Fruit fly (Drosophila melanogaster) whole organism, embryonic: ENCODE measurements around the gene PGRP-LF.
A peak's percentile ranks its signal among the peaks of the same experiment; 100 is the strongest.

Source experiments
- B-H2 ChIP-seq: fragments of 200-800 bp; sonication (Bioruptor generic); optimal IDR thresholded peaks from 2 replicates; lab custom pipeline; 2018; ENCODE audit warnings: missing biosample characterization, mild to moderate bottlenecking, missing genetic modification characterization
- Blimp-1 ChIP-seq: fragments of 200-800 bp; sonication (Bioruptor generic); optimal IDR thresholded peaks from 3 replicates; lab custom pipeline; 2018; ENCODE audit warnings: missing biosample characterization, missing genetic modification characterization, mild to moderate bottlenecking, moderate library complexity, missing genetic modification reagents
- CG10543 ChIP-seq: fragments of 200-800 bp; sonication (Bioruptor generic); optimal IDR thresholded peaks from 3 replicates; lab custom pipeline; 2017; ENCODE audit warnings: missing biosample characterization, mild to moderate bottlenecking, missing genetic modification characterization, moderate library complexity
- CG10565 ChIP-seq: fragments of 200-800 bp; sonication (Bioruptor generic); optimal IDR thresholded peaks from 3 replicates; lab custom pipeline; 2016; ENCODE audit warnings: missing biosample characterization, mild to moderate bottlenecking, missing genetic modification characterization
- CG12219 ChIP-seq: fragments of 200-800 bp; sonication (Bioruptor generic); optimal IDR thresholded peaks from 3 replicates; lab custom pipeline; 2018; ENCODE audit warnings: missing biosample characterization, mild to moderate bottlenecking, missing genetic modification characterization
- CG12659 ChIP-seq: fragments of 200-800 bp; sonication (Bioruptor generic); optimal IDR thresholded peaks from 3 replicates; lab custom pipeline; 2017; ENCODE audit warnings: mild to moderate bottlenecking, missing biosample characterization, missing genetic modification reagents, missing genetic modification characterization
- CG14965 ChIP-seq: fragments of 200-800 bp; sonication (Bioruptor generic); optimal IDR thresholded peaks from 2 replicates; lab custom pipeline; 2016; ENCODE audit warnings: missing biosample characterization, missing genetic modification characterization, borderline replicate concordance
- CG15269 ChIP-seq: fragments of 200-800 bp; sonication (Bioruptor generic); optimal IDR thresholded peaks from 2 replicates; lab custom pipeline; 2018; ENCODE audit warnings: missing biosample characterization, mild to moderate bottlenecking, missing genetic modification characterization, moderate library complexity
- CG17186 ChIP-seq: fragments of 200-800 bp; sonication (Bioruptor generic); optimal IDR thresholded peaks from 3 replicates; lab custom pipeline; 2017; ENCODE audit warnings: missing biosample characterization, missing genetic modification reagents, missing genetic modification characterization
- CG18011 ChIP-seq: fragments of 200-800 bp; sonication (Bioruptor generic); optimal IDR thresholded peaks from 2 replicates; lab custom pipeline; 2017; ENCODE audit warnings: missing biosample characterization, missing genetic modification characterization, mild to moderate bottlenecking, moderate library complexity, missing genotype
- CG33557 ChIP-seq: fragments of 200-800 bp; sonication (Bioruptor generic); optimal IDR thresholded peaks from 2 replicates; lab custom pipeline; 2019; ENCODE audit warnings: missing biosample characterization, mild to moderate bottlenecking, missing genetic modification characterization, moderate library complexity
- CG34422 ChIP-seq: fragments of 200-800 bp; sonication (Bioruptor generic); IDR thresholded peaks from 3 replicates; pipeline ENCODE4 v1.3.6; 2022; ENCODE audit warnings: missing biosample characterization, missing genetic modification characterization
- CG4820 ChIP-seq: fragments of 200-800 bp; sonication (Bioruptor generic); optimal IDR thresholded peaks from 3 replicates; lab custom pipeline; 2016; ENCODE audit warnings: missing biosample characterization, missing genetic modification characterization
- CG6765 ChIP-seq: fragments of 200-800 bp; sonication (Bioruptor generic); optimal IDR thresholded peaks from 3 replicates; lab custom pipeline; 2017; ENCODE audit warnings: missing biosample characterization, mild to moderate bottlenecking, missing genetic modification characterization
- CG7839 ChIP-seq: fragments of 200-800 bp; sonication (Bioruptor generic); optimal IDR thresholded peaks from 3 replicates; lab custom pipeline; 2018; ENCODE audit warnings: missing biosample characterization, mild to moderate bottlenecking, missing genetic modification characterization, moderate library complexity
- Deaf1 ChIP-seq: fragments of 200-800 bp; optimal IDR thresholded peaks from 3 replicates; lab custom pipeline; 2019; ENCODE audit warnings: missing biosample characterization, mild to moderate bottlenecking, missing genetic modification characterization, moderate library complexity
- Dek ChIP-seq: fragments of 200-800 bp; sonication (Bioruptor generic); optimal IDR thresholded peaks from 3 replicates; lab custom pipeline; 2019; ENCODE audit warnings: missing biosample characterization, mild to moderate bottlenecking, missing genetic modification characterization, moderate library complexity
- Doc2 ChIP-seq: fragments of 200-800 bp; sonication (Bioruptor generic); IDR thresholded peaks from 2 replicates; pipeline ENCODE4 v1.3.6; 2022; ENCODE audit warnings: missing biosample characterization, missing genetic modification characterization
- Drgx ChIP-seq: fragments of 200-800 bp; sonication (Bioruptor generic); IDR thresholded peaks from 2 replicates; pipeline ENCODE4 v1.3.6; 2022; ENCODE audit warnings: missing biosample characterization, missing genetic modification characterization
- HLH54F ChIP-seq: fragments of 200-800 bp; sonication (Bioruptor generic); optimal IDR thresholded peaks from 3 replicates; lab custom pipeline; 2016; ENCODE audit warnings: missing biosample characterization, missing genetic modification characterization
- HmgD ChIP-seq: fragments of 200-800 bp; sonication (Bioruptor generic); optimal IDR thresholded peaks from 3 replicates; lab custom pipeline; 2016; ENCODE audit warnings: missing biosample characterization, missing genetic modification characterization
- Lpt ChIP-seq: fragments of >200 bp; optimal IDR thresholded peaks from 2 replicates; lab custom pipeline; 2018; ENCODE audit warnings: missing biosample characterization, missing genetic modification characterization
- Med ChIP-seq: fragments of 200-800 bp; sonication (Bioruptor generic); peaks from one replicate; lab custom pipeline; 2016; ENCODE audit warnings: missing biosample characterization, missing genetic modification characterization, mild to moderate bottlenecking, inconsistent platforms, moderate library complexity
- NK7.1 ChIP-seq: fragments of 200-800 bp; sonication (Bioruptor generic); optimal IDR thresholded peaks from 3 replicates; lab custom pipeline; 2016; ENCODE audit warnings: missing biosample characterization, missing genetic modification characterization
- Nf-YC ChIP-seq: fragments of 200-800 bp; optimal IDR thresholded peaks from 3 replicates; lab custom pipeline; 2019; ENCODE audit warnings: missing biosample characterization, mild to moderate bottlenecking, missing genetic modification characterization, moderate library complexity
- PHDP ChIP-seq: fragments of 200-800 bp; sonication (Bioruptor generic); optimal IDR thresholded peaks from 3 replicates; lab custom pipeline; 2018; ENCODE audit warnings: missing biosample characterization, mild to moderate bottlenecking, missing genetic modification characterization, moderate library complexity
- Poxn ChIP-seq: fragments of 200-800 bp; sonication (Bioruptor generic); IDR thresholded peaks from 2 replicates; pipeline ENCODE4 v1.3.6; 2022; ENCODE audit warnings: missing biosample characterization, missing genetic modification characterization
- corto ChIP-seq: fragments of 200-800 bp; sonication (Bioruptor generic); optimal IDR thresholded peaks from 2 replicates; lab custom pipeline; 2016; ENCODE audit warnings: missing biosample characterization, mild to moderate bottlenecking, missing genetic modification characterization, moderate library complexity
- crp ChIP-seq, 2 experiments: fragments of 200-800 bp; sonication (Bioruptor generic); optimal IDR thresholded peaks; 2 replicates in 1 of 2; 3 replicates in 1 of 2; lab custom pipeline; 2017; ENCODE audit warnings: missing biosample characterization in 2 of 2, missing genetic modification characterization in 2 of 2, mild to moderate bottlenecking in 1 of 2, moderate library complexity in 1 of 2
- ewg ChIP-seq: fragments of 200-800 bp; sonication (Bioruptor generic); optimal IDR thresholded peaks from 3 replicates; lab custom pipeline; 2017; ENCODE audit warnings: mild to moderate bottlenecking, missing biosample characterization, missing genetic modification reagents, missing genetic modification characterization
- fd96Cb ChIP-seq: fragments of 200-800 bp; sonication (Bioruptor generic); optimal IDR thresholded peaks from 2 replicates; lab custom pipeline; 2018; ENCODE audit warnings: missing biosample characterization, mild to moderate bottlenecking, missing genetic modification characterization, moderate library complexity
- gsb-n ChIP-seq: fragments of 200-800 bp; sonication (Bioruptor generic); optimal IDR thresholded peaks from 3 replicates; lab custom pipeline; 2018; ENCODE audit warnings: missing biosample characterization, mild to moderate bottlenecking, missing genetic modification characterization
- lov ChIP-seq, 2 experiments: fragments of 200-800 bp in 1 of 2; fragments of >200 bp in 1 of 2; sonication (Bioruptor generic) in 1 of 2; IDR thresholded peaks in 1 of 2; optimal IDR thresholded peaks in 1 of 2; 2 replicates in 1 of 2; 3 replicates in 1 of 2; pipeline versions ENCODE4 v1.3.6 to Lab custom; 2017 to 2022; ENCODE audit warnings: missing biosample characterization in 1 of 2, missing genetic modification characterization in 1 of 2
- nom ChIP-seq: fragments of 200-800 bp; sonication (Bioruptor generic); optimal IDR thresholded peaks from 2 replicates; lab custom pipeline; 2017; ENCODE audit warnings: missing biosample characterization, missing genetic modification characterization, mild to moderate bottlenecking, moderate library complexity, missing genetic modification reagents
- p53 ChIP-seq: fragments of 200-800 bp; sonication (Bioruptor generic); optimal IDR thresholded peaks from 2 replicates; lab custom pipeline; 2016; ENCODE audit warnings: missing biosample characterization, missing genetic modification characterization
- pan ChIP-seq, 4 experiments: fragments of >200 bp in 3 of 4; fragments of 200-800 bp in 1 of 4; sonication (Bioruptor generic) in 1 of 4; optimal IDR thresholded peaks in 3 of 4; IDR thresholded peaks in 1 of 4; 2 replicates each; pipeline versions ENCODE4 v1.3.6 to Lab custom; 2017 to 2022; ENCODE audit warnings: missing biosample characterization in 2 of 4, missing genetic modification characterization in 2 of 4, mixed read lengths in 1 of 4
- pho ChIP-seq: fragments of 200-800 bp; sonication (Bioruptor generic); optimal IDR thresholded peaks from 2 replicates; lab custom pipeline; 2016; ENCODE audit warnings: missing biosample characterization, missing genetic modification characterization
- sens ChIP-seq: fragments of 200-800 bp; sonication (Bioruptor generic); peaks from one replicate; lab custom pipeline; 2016; ENCODE audit warnings: missing biosample characterization, missing genetic modification characterization
- slp2 ChIP-seq: fragments of 200-800 bp; sonication (Bioruptor generic); optimal IDR thresholded peaks from 2 replicates; lab custom pipeline; 2016; ENCODE audit warnings: missing biosample characterization, missing genetic modification characterization
- twi ChIP-seq: fragments of 200-800 bp; optimal IDR thresholded peaks from 2 replicates; lab custom pipeline; 2019; ENCODE audit warnings: missing biosample characterization, mild to moderate bottlenecking, missing genetic modification characterization, moderate library complexity

PGRP-LF gene

dm6 chr3L:9377198-9378035, 28.0 kb downstream of the PGRP-LF start, which contains the start of gene Hsp26 (continued):
- TF ChIP-seq CG17186 (GFP tag; lab: Kevin White, UChicago) (no peak), HLH54F (peak; percentile 82), CG7839 (tag; lab: Kevin White, UChicago) (peak; percentile 86), Blimp-1 (GFP tag; lab: Kevin White, UChicago) (peak; percentile 84), CG14965 (GFP tag; lab: Kevin White, UChicago) (no peak), pan (optimal IDR thresholded peaks at IDR 0.05; lab: Kevin White, UChicago) (no peak), pan (GFP tag; optimal IDR thresholded peaks at IDR 0.05 in 1 of 2, IDR thresholded peaks at IDR 0.05 in 1 of 2) (peak in 1 of 2 experiments; percentile 89), CG4820 (GFP tag; lab: Kevin White, UChicago) (peak; percentile 67), Dek (tag; lab: Kevin White, UChicago) (peak; percentile 70), CG18011 (GFP tag; lab: Kevin White, UChicago) (peak; percentile 62), lov (optimal IDR thresholded peaks at IDR 0.05; lab: Kevin White, UChicago) (no peak), lov (GFP tag; IDR thresholded peaks at IDR 0.05; lab: Robert Waterston, UW) (peak; percentile 62; the same call in 1 of the 3 replicates), CG33557 (peak; percentile 21), Med (peak; percentile 98), CG6765 (peak; percentile 74), HmgD (no peak), PHDP (peak; percentile 90), Lpt (no peak), Doc2 (GFP tag; lab: Robert Waterston, UW) (no peak), gsb-n (tag; lab: Kevin White, UChicago) (peak; percentile 84), pho (GFP tag; lab: Kevin White, UChicago) (peak; percentile 83), Nf-YC (peak; percentile 51), CG15269 (peak; percentile 85), p53 (peak; percentile 63), sens (GFP tag; lab: Kevin White, UChicago) (peak; percentile 99), CG10565 (GFP tag; lab: Kevin White, UChicago) (no peak), CG12219 (peak; percentile 79), slp2 (peak; percentile 75), fd96Cb (tag; lab: Kevin White, UChicago) (peak; percentile 65)

dm6 chr3L:9379484-9380343, 30.3 kb downstream of the PGRP-LF start, which contains the start of gene Hsp67Ba:
Hsp67Ba (minus strand) TSS chr3L:9379534.
- TF ChIP-seq Poxn (GFP tag; lab: Robert Waterston, UW) (no peak), nom (GFP tag; lab: Kevin White, UChicago) (peak; percentile 49), crp (GFP tag; optimal IDR thresholded peaks at IDR 0.05; lab: Kevin White, UChicago) (peak in 1 of 2 experiments; percentile 39), Deaf1 (tag; lab: Kevin White, UChicago) (peak; percentile 53), CG12659 (GFP tag; lab: Kevin White, UChicago) (no peak), NK7.1 (GFP tag; lab: Kevin White, UChicago) (no peak), Nf-YC (peak; percentile 34), twi (peak; percentile 58), corto (GFP tag; lab: Kevin White, UChicago) (peak; percentile 47), Med (peak; percentile 50), B-H2 (GFP tag; lab: Kevin White, UChicago) (peak; percentile 24), CG34422 (GFP tag; lab: Robert Waterston, UW) (peak; percentile 60; the same call in 1 of the 3 replicates), ewg (GFP tag; lab: Kevin White, UChicago) (peak; percentile 56), CG10543 (peak; percentile 17), Drgx (GFP tag; lab: Robert Waterston, UW) (peak; percentile 29; the same call in 1 of the 2 replicates)
